Fruit fly (Drosophila melanogaster) whole organism, adult: Measurements from ENCODE around the gene CG17104.

Source experiments
- CG11617 ChIP-seq: fragments of 200-800 bp; sonication (Bioruptor generic); optimal IDR thresholded peaks from 2 replicates; lab custom pipeline; 2017; ENCODE audit warnings: mild to moderate bottlenecking, missing biosample characterization, missing genetic modification reagents, missing genetic modification characterization
- CG12768 ChIP-seq: fragments of 200-800 bp; sonication (Bioruptor generic); optimal IDR thresholded peaks from 2 replicates; lab custom pipeline; 2017; ENCODE audit warnings: missing biosample characterization, missing genetic modification characterization, mild to moderate bottlenecking, moderate library complexity, missing genetic modification reagents
- CG14711 ChIP-seq: fragments of 200-800 bp; sonication (Bioruptor generic); optimal IDR thresholded peaks from 2 replicates; lab custom pipeline; 2018; ENCODE audit warnings: missing biosample characterization, mild to moderate bottlenecking, missing genetic modification characterization, moderate library complexity
- CG1620 ChIP-seq: fragments of 200-800 bp; sonication (Bioruptor generic); optimal IDR thresholded peaks from 2 replicates; lab custom pipeline; 2016; ENCODE audit warnings: missing biosample characterization, missing genetic modification characterization
- CG33017 ChIP-seq: fragments of 200-800 bp; sonication (Bioruptor generic); optimal IDR thresholded peaks from 2 replicates; lab custom pipeline; 2018; ENCODE audit warnings: missing biosample characterization, mild to moderate bottlenecking, missing genetic modification characterization, moderate library complexity
- CG5204 ChIP-seq: fragments of 200-800 bp; sonication (Bioruptor generic); optimal IDR thresholded peaks from 2 replicates; lab custom pipeline; 2016; ENCODE audit warnings: missing biosample characterization, missing genetic modification characterization
- CG7045 ChIP-seq: fragments of 200-800 bp; sonication (Bioruptor generic); optimal IDR thresholded peaks from 2 replicates; lab custom pipeline; 2017; ENCODE audit warnings: missing biosample characterization, mild to moderate bottlenecking, missing genetic modification characterization
- CG7101 ChIP-seq: fragments of 200-800 bp; sonication (Bioruptor generic); optimal IDR thresholded peaks from 2 replicates; lab custom pipeline; 2018; ENCODE audit warnings: missing biosample characterization, mild to moderate bottlenecking, missing genetic modification characterization, moderate library complexity
- Clk ChIP-seq: fragments of 200-800 bp; sonication (Bioruptor generic); optimal IDR thresholded peaks from 2 replicates; lab custom pipeline; 2017; ENCODE audit warnings: missing biosample characterization, missing genetic modification characterization
- Crg-1 ChIP-seq: fragments of 200-800 bp; sonication (Bioruptor generic); optimal IDR thresholded peaks from 2 replicates; lab custom pipeline; 2016; ENCODE audit warnings: missing biosample characterization, missing genetic modification characterization
- Hr96 ChIP-seq: fragments of 200-800 bp; sonication (Bioruptor generic); optimal IDR thresholded peaks from 2 replicates; lab custom pipeline; 2016; ENCODE audit warnings: missing biosample characterization, missing genetic modification characterization
- Mnt ChIP-seq: fragments of 200-800 bp; sonication (Bioruptor generic); optimal IDR thresholded peaks from 2 replicates; lab custom pipeline; 2016; ENCODE audit warnings: missing biosample characterization, mild to moderate bottlenecking, missing genetic modification characterization
- bab1 ChIP-seq: fragments of 200-800 bp; sonication (Bioruptor generic); optimal IDR thresholded peaks from 3 replicates; lab custom pipeline; 2019; ENCODE audit warnings: missing biosample characterization, mild to moderate bottlenecking, missing genetic modification characterization, moderate library complexity
- cic ChIP-seq: fragments of 200-800 bp; sonication (Bioruptor generic); optimal IDR thresholded peaks from 2 replicates; lab custom pipeline; 2017; ENCODE audit warnings: missing biosample characterization, mild to moderate bottlenecking, missing genetic modification characterization, moderate library complexity
- cnc ChIP-seq, 2 experiments: fragments of >200 bp; optimal IDR thresholded peaks; 2 replicates each; lab custom pipeline; 2017
- kay ChIP-seq: fragments of 200-800 bp; sonication (Bioruptor generic); peaks from one replicate; lab custom pipeline; 2016; ENCODE audit warnings: missing biosample characterization, missing genetic modification characterization, borderline replicate concordance
- ovo ChIP-seq: fragments of 200-800 bp; sonication (Bioruptor generic); optimal IDR thresholded peaks from 2 replicates; lab custom pipeline; 2016; ENCODE audit warnings: missing biosample characterization, missing genetic modification characterization
- pad ChIP-seq: fragments of 200-800 bp; sonication (Bioruptor generic); optimal IDR thresholded peaks from 3 replicates; lab custom pipeline; 2017; ENCODE audit warnings: missing biosample characterization, missing genetic modification characterization, mild to moderate bottlenecking, moderate library complexity, missing genetic modification reagents
- tj ChIP-seq: fragments of 200-800 bp; sonication (Bioruptor generic); optimal IDR thresholded peaks from 3 replicates; lab custom pipeline; 2017; ENCODE audit warnings: missing biosample characterization, mild to moderate bottlenecking, missing genetic modification characterization, moderate library complexity
- toe ChIP-seq: fragments of 200-800 bp; sonication (Bioruptor generic); optimal IDR thresholded peaks from 2 replicates; lab custom pipeline; 2016; ENCODE audit warnings: missing biosample characterization, missing genetic modification characterization

The CG17104 gene

dm6 chr2L:10665603-10666002, 11.4 kb upstream of the CG17104 start:
- TF ChIP-seq toe (no peak), CG1620 (GFP tag; lab: Kevin White, UChicago) (no peak), CG14711 (no peak), kay (GFP tag; lab: Kevin White, UChicago) (no peak), CG33017 (tag; lab: Kevin White, UChicago) (no peak), Clk (no peak), tj (GFP tag; lab: Kevin White, UChicago) (no peak), CG12768 (GFP tag; lab: Kevin White, UChicago) (no peak), CG7045 (no peak), CG11617 (GFP tag; lab: Kevin White, UChicago) (no peak), pad (GFP tag; lab: Kevin White, UChicago) (no peak), ovo (GFP tag; lab: Kevin White, UChicago) (no peak), Hr96 (GFP tag; lab: Kevin White, UChicago) (no peak)

DNA sequence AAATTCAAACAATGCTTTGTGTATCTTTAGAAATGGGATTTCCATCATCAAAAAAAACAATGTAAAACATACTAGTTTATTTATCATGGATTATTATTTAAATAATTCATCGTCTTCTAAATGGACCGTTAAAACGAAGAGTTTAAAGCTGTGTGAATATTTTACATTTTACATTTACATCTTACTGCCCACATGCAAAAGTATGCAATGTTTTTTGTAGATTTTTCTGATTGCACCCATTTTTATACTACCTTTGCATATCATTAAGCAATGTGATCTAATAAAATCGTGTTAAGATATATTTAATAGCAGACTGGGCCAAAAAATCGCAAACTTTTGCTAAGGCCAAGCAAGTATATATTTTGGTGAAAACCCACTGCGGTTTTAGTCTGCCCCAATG, 5.5 kb upstream of the CG17104 start:
- TF ChIP-seq cic (GFP tag; lab: Kevin White, UChicago) (no peak), toe (no peak), CG7045 (no peak)

DNA sequence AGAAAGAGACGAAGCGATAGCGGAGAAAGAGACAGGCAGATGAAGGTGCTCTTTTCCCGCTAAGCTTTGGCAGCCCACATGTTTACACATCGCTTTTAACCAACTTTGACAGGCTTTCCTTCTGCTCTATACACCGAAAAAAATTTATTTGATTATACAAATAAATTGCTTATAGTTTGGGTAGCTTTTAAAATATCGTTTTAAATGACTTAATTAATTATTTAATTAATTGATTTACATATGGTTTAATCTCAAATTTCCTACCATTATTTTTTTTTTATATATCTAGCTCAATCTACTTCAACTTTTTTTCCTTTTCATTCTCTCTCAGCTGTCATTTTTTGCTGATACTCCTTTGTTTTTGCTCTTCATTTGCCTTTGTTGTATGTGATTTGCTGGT, 4.0 kb upstream of the CG17104 start:
- TF ChIP-seq CG14711 (no peak), CG33017 (tag; lab: Kevin White, UChicago) (no peak), CG5204 (no peak), cic (GFP tag; lab: Kevin White, UChicago) (no peak), CG1620 (GFP tag; lab: Kevin White, UChicago) (no peak), CG7045 (no peak), tj (GFP tag; lab: Kevin White, UChicago) (no peak), Crg-1 (GFP tag; lab: Kevin White, UChicago) (no peak)

DNA sequence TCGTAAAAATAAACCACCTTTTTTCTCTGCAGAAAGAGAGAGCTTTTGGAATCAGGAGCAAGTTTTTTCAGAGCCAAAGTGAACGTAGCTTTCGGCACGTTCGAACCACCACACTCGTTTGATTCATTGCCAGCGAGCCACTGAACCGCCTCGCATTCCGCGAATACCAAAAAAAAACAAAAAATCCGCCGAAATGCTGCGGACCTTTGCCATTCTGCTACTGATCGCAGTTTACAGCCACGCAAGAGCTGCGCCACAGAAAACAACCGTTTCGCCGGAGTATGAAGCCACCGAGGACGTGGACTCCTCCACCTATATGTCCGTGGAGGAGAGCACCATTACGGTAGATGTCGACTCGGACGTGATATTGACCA, 704 bp downstream of the CG17104 start:
- TF ChIP-seq CG12768 (GFP tag; lab: Kevin White, UChicago) = no peak
- no peak for TF ChIP-seq cnc (optimal IDR thresholded peaks at IDR 0.05; lab: Kevin White, UChicago)
- TF ChIP-seq CG1620 (GFP tag; lab: Kevin White, UChicago) = no peak
- no peak for TF ChIP-seq toe
- no peak for TF ChIP-seq CG5204
- TF ChIP-seq pad (GFP tag; lab: Kevin White, UChicago) = no peak
- TF ChIP-seq CG7101 (tag; lab: Kevin White, UChicago) = no peak
- no peak for TF ChIP-seq cic (GFP tag; lab: Kevin White, UChicago)
- no peak for TF ChIP-seq CG14711
- no peak for TF ChIP-seq Hr96 (GFP tag; lab: Kevin White, UChicago)
- TF ChIP-seq Mnt (GFP tag; lab: Kevin White, UChicago) = no peak
- TF ChIP-seq CG11617 (GFP tag; lab: Kevin White, UChicago) = no peak

DNA sequence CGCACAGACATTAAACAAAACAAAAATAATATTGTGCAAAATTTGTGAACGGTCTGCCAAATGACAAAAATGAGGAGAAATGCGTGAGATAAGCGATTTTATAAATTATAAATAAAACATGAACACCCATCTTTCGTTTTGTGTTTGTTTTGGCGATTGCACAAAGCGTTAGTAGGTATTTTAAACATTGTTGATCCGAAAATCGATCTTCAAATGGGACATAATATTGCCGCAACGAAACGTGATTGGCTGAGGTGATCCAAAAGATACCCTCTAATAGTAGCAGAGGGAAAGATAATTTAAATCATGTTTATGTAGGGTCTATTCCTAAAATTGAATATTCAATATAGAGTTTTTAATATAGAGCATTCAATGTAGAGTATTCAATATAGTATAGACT, 2.6 kb downstream of the CG17104 start:
- TF ChIP-seq kay (GFP tag; lab: Kevin White, UChicago) = peak; percentile 73
- no peak for TF ChIP-seq Clk

dm6 chr2L:10680584-10681080, 3.6 kb downstream of the CG17104 start, which contains the start of gene CG17105:
Gene CG17105 (plus strand): TSS chr2L:10681030.
- no peak for TF ChIP-seq CG5204
- TF ChIP-seq CG7101 (tag; lab: Kevin White, UChicago) = no peak
- no peak for TF ChIP-seq CG12768 (GFP tag; lab: Kevin White, UChicago)
- no peak for TF ChIP-seq Crg-1 (GFP tag; lab: Kevin White, UChicago)
- no peak for TF ChIP-seq pad (GFP tag; lab: Kevin White, UChicago)
- no peak for TF ChIP-seq CG11617 (GFP tag; lab: Kevin White, UChicago)
- no peak for TF ChIP-seq CG33017 (tag; lab: Kevin White, UChicago)
- TF ChIP-seq CG14711 = no peak
- no peak for TF ChIP-seq cic (GFP tag; lab: Kevin White, UChicago)
- no peak for TF ChIP-seq tj (GFP tag; lab: Kevin White, UChicago)
- TF ChIP-seq Clk = no peak
- no peak for TF ChIP-seq cnc (optimal IDR thresholded peaks at IDR 0.05; lab: Kevin White, UChicago)
- no peak for TF ChIP-seq Mnt (GFP tag; lab: Kevin White, UChicago)
- no peak for TF ChIP-seq toe
- no peak for TF ChIP-seq CG7045
- no peak for TF ChIP-seq Hr96 (GFP tag; lab: Kevin White, UChicago)
- TF ChIP-seq CG1620 (GFP tag; lab: Kevin White, UChicago) = no peak
- TF ChIP-seq ovo (GFP tag; lab: Kevin White, UChicago) = no peak

DNA sequence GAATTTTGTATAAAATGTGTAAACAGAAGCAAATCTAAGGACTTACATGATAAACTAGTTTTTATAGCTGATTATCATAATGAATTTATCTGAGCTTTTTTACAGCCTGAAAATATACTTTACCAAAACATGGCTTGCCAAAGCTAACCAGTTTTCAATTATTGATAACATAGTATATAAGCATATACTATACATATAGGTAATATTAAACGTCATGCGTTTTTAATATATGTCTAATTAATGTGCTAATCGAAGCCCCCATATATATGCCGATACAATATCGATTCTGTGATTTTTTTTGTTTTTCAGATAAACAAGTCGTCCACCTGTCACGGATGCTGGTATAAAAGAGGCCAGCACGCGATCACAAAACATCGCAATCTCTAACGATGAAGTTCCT, 4.6 kb downstream of the CG17104 start, which contains the start of gene CG17107:
Gene CG17107, plus strand, starts transcription at position 301 of the 400 bp plus-strand sequence.
- TF ChIP-seq Mnt (GFP tag; lab: Kevin White, UChicago) (no peak), CG1620 (GFP tag; lab: Kevin White, UChicago) (no peak)

- TF ChIP-seq CG11617 (GFP tag; lab: Kevin White, UChicago) (no peak), tj (GFP tag; lab: Kevin White, UChicago) (no peak), kay (GFP tag; lab: Kevin White, UChicago) (no peak), Clk (no peak), Crg-1 (GFP tag; lab: Kevin White, UChicago) (no peak), CG12768 (GFP tag; lab: Kevin White, UChicago) (no peak), ovo (GFP tag; lab: Kevin White, UChicago) (no peak), cic (GFP tag; lab: Kevin White, UChicago) (no peak), CG5204 (no peak), bab1 (GFP tag; lab: Kevin White, UChicago) (no peak), cnc (optimal IDR thresholded peaks at IDR 0.05; lab: Kevin White, UChicago) (no peak), Mnt (GFP tag; lab: Kevin White, UChicago) (no peak), CG1620 (GFP tag; lab: Kevin White, UChicago) (no peak), toe (no peak), pad (GFP tag; lab: Kevin White, UChicago) (no peak), Hr96 (GFP tag; lab: Kevin White, UChicago) (no peak), CG7101 (tag; lab: Kevin White, UChicago) (no peak), CG14711 (no peak), CG33017 (tag; lab: Kevin White, UChicago) (no peak), CG7045 (no peak)
These were observed 5.2 kb downstream of the CG17104 start for dm6 chr2L:10682197-10682596.
